Worm (Caenorhabditis elegans): Measurements from ENCODE around the gene fln-2.

ce11 chrX:9417948-9418347 lies 20.4 kb downstream of the fln-2 start:
- TF ChIP-seq hmbx-1 (tag; optimal IDR thresholded peaks at IDR 0.05) = no peak
- no peak for TF ChIP-seq ceh-13 (GFP tag; optimal IDR thresholded peaks at IDR 0.05)
- no peak for TF ChIP-seq hmg-4 (GFP tag; optimal IDR thresholded peaks at IDR 0.05)
- no peak for TF ChIP-seq flt-1 (GFP tag; IDR thresholded peaks at IDR 0.05)

Data from whole organism, early embryonic.